Fruit fly (Drosophila melanogaster) whole organism, embryonic: Measurements from ENCODE around the gene srl.

Source experiments
- Abd-B ChIP-seq: fragments of 200-800 bp; sonication (Bioruptor generic); optimal IDR thresholded peaks from 2 replicates; lab custom pipeline; 2018; ENCODE audit warnings: missing biosample characterization, mild to moderate bottlenecking, missing genetic modification characterization, moderate library complexity
- Adf1 ChIP-seq: fragments of 200-800 bp; sonication (Bioruptor generic); IDR thresholded peaks from 2 replicates; pipeline ENCODE4 v1.3.6; 2022; ENCODE audit warnings: missing biosample characterization, missing genetic modification characterization
- CG1233 ChIP-seq: fragments of 200-800 bp; sonication (Bioruptor generic); optimal IDR thresholded peaks from 4 replicates; lab custom pipeline; 2018; ENCODE audit warnings: missing biosample characterization, mild to moderate bottlenecking, missing genetic modification characterization
- CG12659 ChIP-seq: fragments of 200-800 bp; sonication (Bioruptor generic); optimal IDR thresholded peaks from 3 replicates; lab custom pipeline; 2017; ENCODE audit warnings: mild to moderate bottlenecking, missing biosample characterization, missing genetic modification reagents, missing genetic modification characterization
- CG12942 ChIP-seq: fragments of 200-800 bp; sonication (Bioruptor generic); optimal IDR thresholded peaks from 3 replicates; lab custom pipeline; 2016; ENCODE audit warnings: missing biosample characterization, missing genetic modification characterization
- CG13287 ChIP-seq: fragments of 200-800 bp; sonication (Bioruptor generic); IDR thresholded peaks from 2 replicates; pipeline ENCODE4 v1.3.6; 2022; ENCODE audit warnings: missing biosample characterization, missing genetic modification characterization; ENCODE audit not compliant: partially characterized antibody
- CG14667 ChIP-seq: fragments of 200-800 bp; sonication (Bioruptor generic); IDR thresholded peaks from 2 replicates; pipeline ENCODE4 v1.3.6; 2022; ENCODE audit warnings: missing biosample characterization, missing genetic modification characterization
- CG16813 ChIP-seq: fragments of 200-800 bp; sonication (Bioruptor generic); IDR thresholded peaks from 3 replicates; pipeline ENCODE4 v1.3.6; 2022; ENCODE audit warnings: missing biosample characterization, missing genetic modification characterization; ENCODE audit not compliant: partially characterized antibody
- CG16863 ChIP-seq: fragments of 200-800 bp; sonication (Bioruptor generic); optimal IDR thresholded peaks from 3 replicates; lab custom pipeline; 2016; ENCODE audit warnings: missing biosample characterization, missing genetic modification characterization
- CG18262 ChIP-seq: fragments of 200-800 bp; optimal IDR thresholded peaks from 3 replicates; lab custom pipeline; 2019; ENCODE audit warnings: missing biosample characterization, mild to moderate bottlenecking, missing genetic modification characterization, moderate library complexity
- CG18599 ChIP-seq: fragments of 200-800 bp; sonication (Bioruptor generic); optimal IDR thresholded peaks from 3 replicates; lab custom pipeline; 2017; ENCODE audit warnings: missing biosample characterization, missing genetic modification characterization, mild to moderate bottlenecking, moderate library complexity, missing genetic modification reagents
- CG18764 ChIP-seq: fragments of 200-800 bp; sonication (Bioruptor generic); optimal IDR thresholded peaks from 3 replicates; lab custom pipeline; 2016; ENCODE audit warnings: missing biosample characterization, missing genetic modification characterization
- CG2712 ChIP-seq: fragments of 200-800 bp; optimal IDR thresholded peaks from 3 replicates; lab custom pipeline; 2019; ENCODE audit warnings: missing biosample characterization, mild to moderate bottlenecking, missing genetic modification characterization, moderate library complexity
- CG33557 ChIP-seq: fragments of 200-800 bp; sonication (Bioruptor generic); optimal IDR thresholded peaks from 2 replicates; lab custom pipeline; 2019; ENCODE audit warnings: missing biosample characterization, mild to moderate bottlenecking, missing genetic modification characterization, moderate library complexity
- CG6272 ChIP-seq: fragments of 200-800 bp; sonication (Bioruptor generic); IDR thresholded peaks from 2 replicates; pipeline ENCODE4 v1.3.6; 2022; ENCODE audit warnings: missing biosample characterization, missing genetic modification characterization
- CG6683 ChIP-seq: fragments of 200-800 bp; sonication (Bioruptor generic); optimal IDR thresholded peaks from 2 replicates; lab custom pipeline; 2017; ENCODE audit warnings: missing biosample characterization, mild to moderate bottlenecking, missing genetic modification characterization, missing genetic modification reagents
- CG7963 ChIP-seq: fragments of 200-800 bp; sonication (Bioruptor generic); IDR thresholded peaks from 3 replicates; pipeline ENCODE4 v1.3.6; 2022; ENCODE audit warnings: missing biosample characterization, missing genetic modification characterization; ENCODE audit not compliant: partially characterized antibody
- CG8388 ChIP-seq: fragments of 200-800 bp; sonication (Bioruptor generic); optimal IDR thresholded peaks from 2 replicates; lab custom pipeline; 2019; ENCODE audit warnings: missing biosample characterization, mild to moderate bottlenecking, missing genetic modification characterization, moderate library complexity
- CG8944 ChIP-seq: fragments of 200-800 bp; sonication (Bioruptor generic); optimal IDR thresholded peaks from 3 replicates; lab custom pipeline; 2016; ENCODE audit warnings: missing biosample characterization, missing genetic modification characterization
- CHES-1-like ChIP-seq: fragments of 200-800 bp; sonication (Bioruptor generic); optimal IDR thresholded peaks from 2 replicates; lab custom pipeline; 2016; ENCODE audit warnings: missing biosample characterization, missing genetic modification characterization
- CkIIα-i1 ChIP-seq: fragments of 200-800 bp; sonication (Bioruptor generic); IDR thresholded peaks from 2 replicates; pipeline ENCODE4 v1.3.6; 2022; ENCODE audit warnings: missing biosample characterization, missing genetic modification characterization
- CoRest ChIP-seq: fragments of 200-800 bp; sonication (Bioruptor generic); optimal IDR thresholded peaks from 3 replicates; lab custom pipeline; 2018; ENCODE audit warnings: missing biosample characterization, mild to moderate bottlenecking, missing genetic modification characterization, moderate library complexity
- Eip74EF ChIP-seq, 2 experiments: fragments of 200-800 bp in 1 of 2; fragments of >200 bp in 1 of 2; sonication (Bioruptor generic) in 1 of 2; optimal IDR thresholded peaks; 2 replicates each; lab custom pipeline; 2017 to 2019; ENCODE audit warnings: missing biosample characterization in 2 of 2, missing genetic modification characterization in 2 of 2, mild to moderate bottlenecking in 1 of 2, moderate library complexity in 1 of 2
- Gsc ChIP-seq: fragments of 200-800 bp; sonication (Bioruptor generic); IDR thresholded peaks from 2 replicates; pipeline ENCODE4 v1.3.6; 2022; ENCODE audit warnings: missing biosample characterization, missing genetic modification characterization
- HLH54F ChIP-seq: fragments of 200-800 bp; sonication (Bioruptor generic); optimal IDR thresholded peaks from 3 replicates; lab custom pipeline; 2016; ENCODE audit warnings: missing biosample characterization, missing genetic modification characterization
- Hsf ChIP-seq: fragments of 200-800 bp; sonication (Bioruptor generic); optimal IDR thresholded peaks from 3 replicates; lab custom pipeline; 2016; ENCODE audit warnings: missing biosample characterization, missing genetic modification characterization
- NC2β ChIP-seq: fragments of 200-800 bp; sonication (Bioruptor generic); optimal IDR thresholded peaks from 2 replicates; lab custom pipeline; 2016; ENCODE audit warnings: missing biosample characterization, missing genetic modification characterization
- Optix ChIP-seq: fragments of 200-800 bp; sonication (Bioruptor generic); IDR thresholded peaks from 3 replicates; pipeline ENCODE4 v1.3.6; 2022; ENCODE audit warnings: missing biosample characterization, missing genetic modification characterization
- Ptx1 ChIP-seq: fragments of 200-800 bp; sonication (Bioruptor generic); IDR thresholded peaks from 2 replicates; pipeline ENCODE4 v1.3.6; 2022; ENCODE audit warnings: missing biosample characterization, missing genetic modification characterization
- Sry-δ ChIP-seq: fragments of 200-800 bp; sonication (Bioruptor generic); optimal IDR thresholded peaks from 2 replicates; lab custom pipeline; 2016; ENCODE audit warnings: missing biosample characterization, missing genetic modification characterization
- amos ChIP-seq: fragments of 200-800 bp; sonication (Bioruptor generic); IDR thresholded peaks from 2 replicates; pipeline ENCODE4 v1.3.6; 2022; ENCODE audit warnings: missing biosample characterization, missing genetic modification characterization; ENCODE audit not compliant: partially characterized antibody
- aop ChIP-seq: fragments of 200-800 bp; sonication (Bioruptor generic); IDR thresholded peaks from 2 replicates; pipeline ENCODE4 v1.3.6; 2022; ENCODE audit warnings: missing biosample characterization, missing genetic modification characterization
- ara ChIP-seq: fragments of 200-800 bp; sonication (Bioruptor generic); IDR thresholded peaks from 2 replicates; pipeline ENCODE4 v1.3.6; 2022; ENCODE audit warnings: missing biosample characterization, missing genetic modification characterization
- ato ChIP-seq: fragments of 200-800 bp; sonication (Bioruptor generic); IDR thresholded peaks from 2 replicates; pipeline ENCODE4 v1.3.6; 2022; ENCODE audit warnings: missing biosample characterization, missing genetic modification characterization; ENCODE audit not compliant: partially characterized antibody
- bsh ChIP-seq, 2 experiments: fragments of 200-800 bp; sonication (Bioruptor generic); optimal IDR thresholded peaks; 2 replicates each; lab custom pipeline; 2017 to 2018; ENCODE audit warnings: mild to moderate bottlenecking in 2 of 2, missing biosample characterization in 2 of 2, missing genetic modification characterization in 2 of 2, moderate library complexity in 1 of 2
- en ChIP-seq: fragments of 200-800 bp; sonication (Bioruptor generic); optimal IDR thresholded peaks from 2 replicates; lab custom pipeline; 2016; ENCODE audit warnings: missing biosample characterization, missing genetic modification characterization
- ken ChIP-seq: fragments of 200-800 bp; sonication (Bioruptor generic); IDR thresholded peaks from 3 replicates; pipeline ENCODE4 v1.3.6; 2022; ENCODE audit warnings: missing biosample characterization, missing genetic modification characterization
- pfk ChIP-seq: fragments of 200-800 bp; sonication (Bioruptor generic); optimal IDR thresholded peaks from 2 replicates; lab custom pipeline; 2018; ENCODE audit warnings: missing biosample characterization, mild to moderate bottlenecking, missing genetic modification characterization, moderate library complexity
- prd ChIP-seq, 3 experiments: fragments of >200 bp in 2 of 3; fragments of 200-800 bp in 1 of 3; sonication (Bioruptor generic) in 1 of 3; optimal IDR thresholded peaks in 2 of 3; IDR thresholded peaks in 1 of 3; 2 replicates in 2 of 3; 3 replicates in 1 of 3; pipeline versions ENCODE4 v1.3.6 to Lab custom; 2017 to 2022; ENCODE audit warnings: missing biosample characterization in 1 of 3, missing genetic modification characterization in 1 of 3
- pzg ChIP-seq: fragments of 200-800 bp; sonication (Bioruptor generic); optimal IDR thresholded peaks from 3 replicates; lab custom pipeline; 2018; ENCODE audit warnings: missing biosample characterization, mild to moderate bottlenecking, missing genetic modification characterization, moderate library complexity
- scrt ChIP-seq: fragments of 200-800 bp; sonication (Bioruptor generic); optimal IDR thresholded peaks from 2 replicates; lab custom pipeline; 2018; ENCODE audit warnings: missing biosample characterization, mild to moderate bottlenecking, missing genetic modification characterization, moderate library complexity
- tll ChIP-seq, 2 experiments: fragments of 200-800 bp in 1 of 2; fragments of >200 bp in 1 of 2; sonication (Bioruptor generic) in 1 of 2; optimal IDR thresholded peaks; 2 replicates each; lab custom pipeline; 2017 to 2019; ENCODE audit warnings: missing biosample characterization in 2 of 2, missing genetic modification characterization in 2 of 2, mild to moderate bottlenecking in 1 of 2, moderate library complexity in 1 of 2
- tna ChIP-seq: fragments of 200-800 bp; sonication (Bioruptor generic); IDR thresholded peaks from 2 replicates; pipeline ENCODE4 v1.3.6; 2022; ENCODE audit warnings: missing biosample characterization, missing genetic modification characterization; ENCODE audit not compliant: partially characterized antibody
- ttk ChIP-seq: fragments of 200-800 bp; sonication (Bioruptor generic); IDR thresholded peaks from 2 replicates; pipeline ENCODE4 v2.1.2; 2022; ENCODE audit warnings: missing biosample characterization, missing genetic modification characterization
- zfh2 ChIP-seq: fragments of 200-800 bp; sonication (Bioruptor generic); optimal IDR thresholded peaks from 2 replicates; lab custom pipeline; 2016; ENCODE audit warnings: missing biosample characterization, missing genetic modification characterization

srl gene

dm6 chr3R:4378363-4379354, 50.5 kb downstream of the srl start, which contains the start of gene Sfxn1-3 (continued):
- no peak for TF ChIP-seq en (GFP tag; lab: Kevin White, UChicago)
- no peak for TF ChIP-seq zfh2 (GFP tag; lab: Kevin White, UChicago)
- peak; percentile 67 for TF ChIP-seq CG12659 (GFP tag; lab: Kevin White, UChicago)
- peak; percentile 34 for TF ChIP-seq Hsf
- peak; percentile 24; the same call in 1 of the 2 replicates for TF ChIP-seq Ptx1 (GFP tag; lab: Robert Waterston, UW)
- TF ChIP-seq ara (GFP tag; lab: Robert Waterston, UW), result 0 out of 2 replicates have a peak, but pooled peaks have one; percentile 22
- no peak for TF ChIP-seq CG8388 (GFP tag; lab: Kevin White, UChicago)
- no peak for TF ChIP-seq aop (GFP tag; lab: Robert Waterston, UW)
- TF ChIP-seq CkIIα-i1 (GFP tag; lab: Robert Waterston, UW), result no peak; the same call in 1 of the 2 replicates
- no peak for TF ChIP-seq CG18764 (GFP tag; lab: Kevin White, UChicago)
- TF ChIP-seq Optix (GFP tag; lab: Robert Waterston, UW), result peak; percentile 21; the same call in 1 of the 3 replicates
- TF ChIP-seq CG14667 (GFP tag; lab: Robert Waterston, UW), result no peak
- no peak for TF ChIP-seq CG8944
- peak; percentile 10 for TF ChIP-seq CG16863 (GFP tag; lab: Kevin White, UChicago)
- peak; percentile 49 for TF ChIP-seq pzg (GFP tag; lab: Kevin White, UChicago)
- TF ChIP-seq CG33557 (GFP tag; lab: Kevin White, UChicago), result no peak
- peak; percentile 7 for TF ChIP-seq HLH54F (GFP tag; lab: Kevin White, UChicago)
- TF ChIP-seq ken (GFP tag; lab: Robert Waterston, UW), result no peak
- TF ChIP-seq Sry-δ, result peak; percentile 78
- TF ChIP-seq tll (GFP tag; optimal IDR thresholded peaks at IDR 0.05; lab: Kevin White, UChicago), result no peak
- peak; percentile 72 for TF ChIP-seq scrt (GFP tag; lab: Kevin White, UChicago)
- TF ChIP-seq NC2β (GFP tag; lab: Kevin White, UChicago), result no peak
- TF ChIP-seq ato (GFP tag; lab: Robert Waterston, UW), result peak; percentile 34; the same call in 1 of the 2 replicates
- TF ChIP-seq amos, result peak; percentile 47; the same call in 1 of the 2 replicates
- TF ChIP-seq CG12942 (GFP tag; lab: Kevin White, UChicago), result no peak
- TF ChIP-seq CHES-1-like, result no peak
- no peak for TF ChIP-seq Gsc (GFP tag; lab: Robert Waterston, UW)
- peak in 1 of 2 experiments; percentile 79 for TF ChIP-seq Eip74EF (GFP tag; optimal IDR thresholded peaks at IDR 0.05; lab: Kevin White, UChicago)
- TF ChIP-seq pfk (GFP tag; lab: Kevin White, UChicago), result peak; percentile 72
- TF ChIP-seq Abd-B, result no peak
- peak; percentile 58 for TF ChIP-seq CG13287 (GFP tag; lab: Robert Waterston, UW)
- TF ChIP-seq CoRest (tag; lab: Kevin White, UChicago), result peak; percentile 23
- no peak for TF ChIP-seq CG6272 (GFP tag; lab: Robert Waterston, UW)
- TF ChIP-seq CG1233 (GFP tag; lab: Kevin White, UChicago), result peak; percentile 23
- TF ChIP-seq CG6683 (GFP tag; lab: Kevin White, UChicago), result no peak
- TF ChIP-seq tna (GFP tag; lab: Robert Waterston, UW), result peak; percentile 34; the same call in 1 of the 2 replicates
- TF ChIP-seq Adf1 (GFP tag; lab: Robert Waterston, UW), result peak; percentile 61; the same call in 1 of the 2 replicates
- peak; percentile 84 for TF ChIP-seq CG18599
- no peak for TF ChIP-seq prd (optimal IDR thresholded peaks at IDR 0.05; lab: Kevin White, UChicago)
- peak; percentile 60 for TF ChIP-seq prd (GFP tag; IDR thresholded peaks at IDR 0.05; lab: Robert Waterston, UW)
- peak; percentile 21 for TF ChIP-seq CG2712 (tag; lab: Kevin White, UChicago)
- no peak for TF ChIP-seq CG7963 (GFP tag; lab: Robert Waterston, UW)
- TF ChIP-seq bsh (GFP tag; optimal IDR thresholded peaks at IDR 0.05; lab: Kevin White, UChicago), result peak; percentile 26 to 42
- no peak for TF ChIP-seq CG16813 (GFP tag; lab: Robert Waterston, UW)
- peak; percentile 55; the same call in 1 of the 2 replicates for TF ChIP-seq ttk (GFP tag; lab: Robert Waterston, UW)
- TF ChIP-seq CG18262 (tag; lab: Kevin White, UChicago), result peak; percentile 28
